Fruit fly (Drosophila melanogaster): ENCODE results near the gene Pfdn6.
A peak's percentile ranks its signal among the peaks of the same experiment; 100 is the strongest.

The Pfdn6 gene

dm6 chr3L:19932917-19933316, 9.4 kb downstream of the Pfdn6 start (continued):
- no peak for TF ChIP-seq jing (GFP tag; optimal IDR thresholded peaks at IDR 0.05)
- TF ChIP-seq CG2889 (GFP tag; IDR thresholded peaks at IDR 0.05): no peak
- TF ChIP-seq wek (GFP tag; optimal IDR thresholded peaks at IDR 0.05): peak; percentile 78
- peak; percentile 40 for TF ChIP-seq dmrt99B (tag; optimal IDR thresholded peaks at IDR 0.05)
- TF ChIP-seq Mad (GFP tag; optimal IDR thresholded peaks at IDR 0.05): no peak
- no peak for TF ChIP-seq CG9727 (GFP tag; optimal IDR thresholded peaks at IDR 0.05)
- TF ChIP-seq CrebB (tag; optimal IDR thresholded peaks at IDR 0.05): peak; percentile 64
- TF ChIP-seq CG2199 (GFP tag; IDR thresholded peaks at IDR 0.05): peak; percentile 53; the same call in 1 of the 3 replicates
- no peak for TF ChIP-seq fu2 (GFP tag; optimal IDR thresholded peaks at IDR 0.05)
- TF ChIP-seq chif (GFP tag; optimal IDR thresholded peaks at IDR 0.05): no peak
- no peak for TF ChIP-seq zen (tag; optimal IDR thresholded peaks at IDR 0.05)
- no peak for TF ChIP-seq sima (GFP tag; optimal IDR thresholded peaks at IDR 0.05)
- no peak for TF ChIP-seq Bgb (GFP tag; IDR thresholded peaks at IDR 0.05; ENCODE audit: partially characterized antibody)
- peak; percentile 16 for TF ChIP-seq D19A (tag; optimal IDR thresholded peaks at IDR 0.05)
- TF ChIP-seq gcm (GFP tag; optimal IDR thresholded peaks at IDR 0.05): peak; percentile 5
- peak; percentile 76 for TF ChIP-seq Fer1 (GFP tag; optimal IDR thresholded peaks at IDR 0.05)
- TF ChIP-seq CG15696 (tag; optimal IDR thresholded peaks at IDR 0.05): no peak
- peak; percentile 29 for TF ChIP-seq kah (GFP tag; optimal IDR thresholded peaks at IDR 0.05)
- TF ChIP-seq Sry-β (GFP tag; optimal IDR thresholded peaks at IDR 0.05): no peak
- TF ChIP-seq CG7928 (GFP tag; optimal IDR thresholded peaks at IDR 0.05): no peak
- TF ChIP-seq TFAM (GFP tag; optimal IDR thresholded peaks at IDR 0.05): no peak
- peak in 1 of 2 experiments; percentile 26 for TF ChIP-seq Pdp1 (GFP tag; optimal IDR thresholded peaks at IDR 0.05)
- no peak for TF ChIP-seq Dref (GFP tag; IDR thresholded peaks at IDR 0.05)
- peak; percentile 66; the same call in 1 of the 2 replicates for TF ChIP-seq CG14014 (GFP tag; IDR thresholded peaks at IDR 0.05)
- TF ChIP-seq CG17568 (GFP tag; optimal IDR thresholded peaks at IDR 0.05): peak; percentile 62
- no peak for TF ChIP-seq bab2 (GFP tag; optimal IDR thresholded peaks at IDR 0.05)
- peak; percentile 25 for TF ChIP-seq CG8281 (tag; optimal IDR thresholded peaks at IDR 0.05)
- TF ChIP-seq CG2875 (GFP tag; optimal IDR thresholded peaks at IDR 0.05): peak; percentile 26
- TF ChIP-seq CG4617 (GFP tag; optimal IDR thresholded peaks at IDR 0.05; ENCODE audit: borderline replicate concordance): no peak
- no peak for TF ChIP-seq Kr (GFP tag; optimal IDR thresholded peaks at IDR 0.05)
- TF ChIP-seq lola (GFP tag; optimal IDR thresholded peaks at IDR 0.05): no peak
- peak; percentile 59 for TF ChIP-seq CG6689 (GFP tag; IDR thresholded peaks at IDR 0.05)
- no peak for TF ChIP-seq ap (GFP tag; IDR thresholded peaks at IDR 0.05)
- TF ChIP-seq cg (GFP tag; optimal IDR thresholded peaks at IDR 0.05): no peak
- no peak for TF ChIP-seq CG9797 (GFP tag; optimal IDR thresholded peaks at IDR 0.05)
- no peak for TF ChIP-seq CG3407 (GFP tag; optimal IDR thresholded peaks at IDR 0.05)
- no peak for TF ChIP-seq CG5245 (GFP tag; optimal IDR thresholded peaks at IDR 0.05)
- TF ChIP-seq toy (GFP tag; IDR thresholded peaks at IDR 0.05): no peak
- TF ChIP-seq Mes4 (GFP tag; optimal IDR thresholded peaks at IDR 0.05): no peak
- no peak for TF ChIP-seq br (optimal IDR thresholded peaks at IDR 0.05)
- no peak for TF ChIP-seq CG4360 (GFP tag; IDR thresholded peaks at IDR 0.05)
- no peak for TF ChIP-seq Bteb2 (GFP tag; optimal IDR thresholded peaks at IDR 0.05)
- no peak for TF ChIP-seq zen2 (GFP tag; IDR thresholded peaks at IDR 0.05; ENCODE audit: partially characterized antibody)
- no peak for TF ChIP-seq CG1602 (GFP tag; optimal IDR thresholded peaks at IDR 0.05)
- no peak for TF ChIP-seq CG10321 (GFP tag; IDR thresholded peaks at IDR 0.05)
- TF ChIP-seq CG1647 (GFP tag; optimal IDR thresholded peaks at IDR 0.05): no peak
- no peak for TF ChIP-seq disco-r (GFP tag; optimal IDR thresholded peaks at IDR 0.05)
- no peak for TF ChIP-seq sr (GFP tag; IDR thresholded peaks at IDR 0.05)
- TF ChIP-seq CG17829 (tag; optimal IDR thresholded peaks at IDR 0.05): no peak
- TF ChIP-seq Doc2 (GFP tag; IDR thresholded peaks at IDR 0.05): no peak
- TF ChIP-seq CG14441 (GFP tag; IDR thresholded peaks at IDR 0.05): 0 out of 2 replicates have a peak, but pooled peaks have one; percentile 21
- peak; percentile 41; the same call in 1 of the 2 replicates for TF ChIP-seq onecut (GFP tag; IDR thresholded peaks at IDR 0.05)

Data from whole organism, embryonic.